Worm (Caenorhabditis elegans): ENCODE data around the gene W06A7.4.

- TF ChIP-seq nfya-1 (tag; optimal IDR thresholded peaks at IDR 0.05) (no peak), pqm-1 (tag; optimal IDR thresholded peaks at IDR 0.05) (no peak), ama-1 (optimal IDR thresholded peaks at IDR 0.05) (no peak), nhr-11 (tag; optimal IDR thresholded peaks at IDR 0.05) (no peak), pha-2 (tag; optimal IDR thresholded peaks at IDR 0.05) (no peak), fkh-10 (GFP tag; optimal IDR thresholded peaks at IDR 0.05) (no peak), hlh-6 (tag; optimal IDR thresholded peaks at IDR 0.05) (no peak), dmd-4 (tag; optimal IDR thresholded peaks at IDR 0.05; ENCODE audit: borderline replicate concordance) (no peak), hlh-15 (tag; optimal IDR thresholded peaks at IDR 0.05) (no peak), lim-6 (tag; optimal IDR thresholded peaks at IDR 0.05) (no peak), ceh-22 (tag; optimal IDR thresholded peaks at IDR 0.05) (no peak), eyg-1 (tag; optimal IDR thresholded peaks at IDR 0.05) (no peak)
Measured at ce11 chrV:14791703-14792102, 32.5 kb upstream of the W06A7.4 start.
